Fruit fly (Drosophila melanogaster) whole organism: ENCODE data around the gene CG44000.

Experiments used
- CG8478 ChIP-seq: fragments of >200 bp; optimal IDR thresholded peaks from 2 replicates; lab custom pipeline; 2018; ENCODE audit warnings: inconsistent platforms
- EcR ChIP-seq, 2 experiments: fragments of >200 bp; optimal IDR thresholded peaks; 2 replicates each; lab custom pipeline; 2017; ENCODE audit warnings: missing biosample characterization in 2 of 2, missing genetic modification characterization in 2 of 2, missing genetic modification reagents in 2 of 2
- pan ChIP-seq: fragments of >200 bp; optimal IDR thresholded peaks from 2 replicates; lab custom pipeline; 2017
- psq ChIP-seq: fragments of >200 bp; optimal IDR thresholded peaks from 2 replicates; lab custom pipeline; 2017
- usp ChIP-seq: fragments of >200 bp; optimal IDR thresholded peaks from 2 replicates; lab custom pipeline; 2017; ENCODE audit warnings: missing biosample characterization, missing genetic modification characterization, mixed read lengths

dm6 chr2L:5025557-5025956, 17.5 kb upstream of the CG44000 start:
- TF ChIP-seq psq (lab: Kevin White, UChicago) (no peak), CG8478 (lab: Kevin White, UChicago) (no peak), usp (GFP tag; lab: Kevin White, UChicago) (no peak), EcR (GFP tag; optimal IDR thresholded peaks at IDR 0.05; lab: Kevin White, UChicago) (no peak), pan (lab: Kevin White, UChicago) (no peak)
